Worm (Caenorhabditis elegans) whole organism, L2 larva: ENCODE results near the gene D1079.1.

ENCODE experiments used
- aly-2 ChIP-seq: fragments of 150-350 bp; optimal IDR thresholded peaks from 2 replicates; lab custom pipeline; 2014; ENCODE audit warnings: missing biosample characterization, missing genetic modification characterization
- ama-1 ChIP-seq: fragments of 150-350 bp; optimal IDR thresholded peaks from 2 replicates; lab custom pipeline; 2018; ENCODE audit warnings: inconsistent platforms
- mab-5 ChIP-seq: fragments of 150-350 bp; optimal IDR thresholded peaks from 2 replicates; lab custom pipeline; 2014; ENCODE audit warnings: missing biosample characterization, missing genetic modification characterization
- zag-1 ChIP-seq: fragments of 150-350 bp; optimal IDR thresholded peaks from 2 replicates; lab custom pipeline; 2014; ENCODE audit warnings: missing biosample characterization, missing genetic modification characterization

DNA sequence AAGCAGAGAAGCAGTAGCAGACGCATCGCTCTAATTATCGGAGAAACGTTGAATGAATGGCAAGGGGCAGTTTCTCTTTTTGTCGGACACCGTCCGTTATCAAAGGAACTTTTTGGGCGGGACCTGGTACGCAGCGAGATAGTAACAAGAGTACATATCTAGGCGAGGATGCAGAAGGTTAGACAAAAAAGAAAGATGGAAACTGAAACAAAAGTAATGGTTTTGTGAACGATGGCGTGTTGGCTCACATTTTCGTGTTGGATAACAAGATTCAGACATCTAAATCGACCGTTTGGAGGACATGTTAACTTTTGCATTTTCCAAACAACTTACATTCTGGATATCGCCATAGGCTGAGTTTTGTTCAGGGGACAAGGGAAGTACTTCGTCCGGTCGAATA, 45.5 kb upstream of the D1079.1 start, which contains the start of gene F14H12.6:
- no peak for TF ChIP-seq zag-1 (tag; lab: Kevin White, UChicago)
- TF ChIP-seq ama-1 = no peak
- no peak for TF ChIP-seq aly-2
- no peak for TF ChIP-seq mab-5 (tag; lab: Kevin White, UChicago)
